Worm (Caenorhabditis elegans) whole organism, mixed stage, embryonic: ENCODE measurements around the gene nac-3.

ENCODE experiments used
- elt-1 ChIP-seq: sonication (generic microtip); optimal IDR thresholded peaks from 2 replicates; lab custom pipeline; 2017; ENCODE audit warnings: missing genetic modification characterization, mild to moderate bottlenecking, missing compliant biosample characterization, antibody characterized with exemption, moderate library complexity, borderline replicate concordance; ENCODE audit not compliant: insufficient read depth
- nhr-2 ChIP-seq: fragments of 150-350 bp; optimal IDR thresholded peaks from 2 replicates; lab custom pipeline; 2014; ENCODE audit warnings: missing biosample characterization, missing genetic modification characterization
- unc-39 ChIP-seq: fragments of 150-350 bp; optimal IDR thresholded peaks from 2 replicates; lab custom pipeline; 2014; ENCODE audit warnings: missing biosample characterization, missing genetic modification characterization
- unc-62 ChIP-seq: fragments of 150-350 bp; optimal IDR thresholded peaks from 2 replicates; lab custom pipeline; 2014; ENCODE audit warnings: missing biosample characterization, missing genetic modification reagents, missing genetic modification characterization

DNA sequence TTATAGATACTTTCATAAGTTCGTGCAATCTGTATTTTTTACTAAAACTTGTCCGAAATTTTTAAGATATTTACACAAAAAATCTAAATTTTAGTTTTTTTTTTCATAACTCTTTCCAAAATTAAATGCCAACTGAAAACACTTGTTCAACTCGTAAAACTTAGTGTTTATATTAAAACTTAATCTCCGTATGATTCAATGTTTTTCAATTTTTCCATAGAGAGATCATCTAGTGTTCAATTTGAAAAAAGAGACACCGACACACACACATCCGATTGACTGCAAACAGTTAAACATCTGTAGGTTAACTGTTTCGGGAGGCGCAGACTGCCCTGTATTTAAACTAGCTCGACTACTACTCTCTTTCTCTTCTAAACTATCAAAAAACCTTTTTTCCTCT is 43.6 kb upstream of the nac-3 start, which contains the start of gene T16H12.9:
- no peak for TF ChIP-seq unc-62
- TF ChIP-seq nhr-2 (tag; lab: Kevin White, UChicago) = no peak
- TF ChIP-seq unc-39 (tag; lab: Kevin White, UChicago) = no peak
- no peak for TF ChIP-seq elt-1 (tag; lab: Kevin White, UChicago)
